Worm (Caenorhabditis elegans) whole organism, L4 larva: ENCODE measurements around the gene C23G10.7.

Experiments
- D1046.2 ChIP-seq: fragments of 200-800 bp; sonication (Bioruptor generic); IDR thresholded peaks from 2 replicates; pipeline ENCODE4 v1.3.6; 2022; ENCODE audit warnings: missing genetic modification characterization, missing compliant biosample characterization
- F26F4.8 ChIP-seq: fragments of 200-800 bp; sonication (Bioruptor generic); conservative IDR thresholded peaks from 2 replicates; pipeline ENCODE4 v1.3.6; 2022; ENCODE audit warnings: missing genetic modification characterization, missing compliant biosample characterization
- F37D6.2 ChIP-seq: sonication (generic microtip); optimal IDR thresholded peaks from 2 replicates; lab custom pipeline; 2016; ENCODE audit warnings: mild to moderate bottlenecking, missing genetic modification characterization, missing compliant biosample characterization
- F49E8.2 ChIP-seq: sonication (generic microtip); optimal IDR thresholded peaks from 2 replicates; lab custom pipeline; 2016; ENCODE audit warnings: missing compliant biosample characterization, mild to moderate bottlenecking, missing genetic modification characterization, borderline replicate concordance
- Y48G9A.11 ChIP-seq: fragments of 200-800 bp; sonication (Bioruptor generic); IDR thresholded peaks from 2 replicates; pipeline ENCODE4 v1.3.6; 2022; ENCODE audit warnings: missing genetic modification reagents, missing genetic modification characterization, missing compliant biosample characterization
- ZK337.2 ChIP-seq: fragments of 200-800 bp; sonication (Bioruptor generic); IDR thresholded peaks from 2 replicates; pipeline ENCODE4 v1.3.6; 2022; ENCODE audit warnings: missing genetic modification reagents, missing genetic modification characterization, missing compliant biosample characterization
- ZK546.5 ChIP-seq, 2 experiments: sonication (generic microtip); optimal IDR thresholded peaks; 2 replicates each; lab custom pipeline; 2017; ENCODE audit warnings: missing biosample characterization in 2 of 2, missing genetic modification characterization in 2 of 2
- aha-1 ChIP-seq: fragments of 150-350 bp; peaks from one replicate; lab custom pipeline; 2014; ENCODE audit warnings: missing biosample characterization, missing genetic modification characterization
- ama-1 ChIP-seq: fragments of 150-350 bp; optimal IDR thresholded peaks from 2 replicates; lab custom pipeline; 2014; ENCODE audit warnings: inconsistent platforms, mixed read lengths
- ceh-82 ChIP-seq: sonication (generic microtip); optimal IDR thresholded peaks from 2 replicates; lab custom pipeline; 2017; ENCODE audit warnings: missing biosample characterization, missing genetic modification characterization
- ces-1 ChIP-seq: fragments of 150-350 bp; sonication (generic microtip); optimal IDR thresholded peaks from 4 replicates; lab custom pipeline; 2014; ENCODE audit warnings: missing biosample characterization, missing genetic modification reagents, missing genetic modification characterization
- daf-12 ChIP-seq: fragments of 150-350 bp; optimal IDR thresholded peaks from 2 replicates; lab custom pipeline; 2014; ENCODE audit warnings: missing biosample characterization, missing genetic modification reagents, missing genetic modification characterization
- daf-16 ChIP-seq, 3 experiments: sonication (generic microtip); optimal IDR thresholded peaks; 2 replicates each; lab custom pipeline; 2016 to 2017; ENCODE audit warnings: missing genetic modification characterization in 3 of 3, missing genetic modification reagents in 3 of 3, mild to moderate bottlenecking in 2 of 3, missing compliant biosample characterization in 2 of 3, missing biosample characterization in 1 of 3, moderate library complexity in 1 of 3
- daf-19 ChIP-seq: fragments of 200-800 bp; sonication (Bioruptor generic); conservative IDR thresholded peaks from 2 replicates; pipeline ENCODE4 v1.3.6; 2022; ENCODE audit warnings: missing genetic modification characterization, missing compliant biosample characterization
- egl-27 ChIP-seq: sonication (generic microtip); optimal IDR thresholded peaks from 3 replicates; lab custom pipeline; 2017; ENCODE audit warnings: missing biosample characterization, missing genetic modification reagents, missing genetic modification characterization
- egl-43 ChIP-seq: fragments of 200-800 bp; sonication (Bioruptor generic); IDR thresholded peaks from 2 replicates; pipeline ENCODE4 v1.3.6; 2022; ENCODE audit warnings: missing genetic modification reagents, missing genetic modification characterization, missing compliant biosample characterization
- hif-1 ChIP-seq, 2 experiments: sonication (generic microtip); optimal IDR thresholded peaks; 2 replicates each; lab custom pipeline; 2016 to 2017; ENCODE audit warnings: missing compliant biosample characterization in 2 of 2, missing genetic modification characterization in 2 of 2, missing genetic modification reagents in 2 of 2, missing genotype in 2 of 2, mild to moderate bottlenecking in 1 of 2
- lin-13 ChIP-seq: fragments of 150-350 bp; optimal IDR thresholded peaks from 2 replicates; lab custom pipeline; 2014; ENCODE audit warnings: missing biosample characterization, missing genetic modification reagents, missing genetic modification characterization
- lin-38 ChIP-seq: fragments of 200-800 bp; sonication (Bioruptor generic); IDR thresholded peaks from 2 replicates; pipeline ENCODE4 v1.3.6; 2022; ENCODE audit warnings: missing genetic modification reagents, missing genetic modification characterization, missing compliant biosample characterization
- lin-39 ChIP-seq: fragments of 150-350 bp; optimal IDR thresholded peaks from 2 replicates; lab custom pipeline; 2014; ENCODE audit warnings: missing biosample characterization, missing genetic modification reagents, missing genetic modification characterization
- madf-9 ChIP-seq: fragments of 200-800 bp; sonication (Bioruptor generic); conservative IDR thresholded peaks from 2 replicates; pipeline ENCODE4 v1.3.6; 2022; ENCODE audit warnings: missing genetic modification reagents, missing genetic modification characterization, missing compliant biosample characterization
- mep-1 ChIP-seq: fragments of 150-350 bp; sonication (generic microtip); optimal IDR thresholded peaks from 3 replicates; lab custom pipeline; 2014; ENCODE audit warnings: missing biosample characterization, missing genetic modification characterization
- mxl-3 ChIP-seq: fragments of 200-800 bp; sonication (Bioruptor generic); optimal IDR thresholded peaks from 2 replicates; lab custom pipeline; 2018; ENCODE audit warnings: mild to moderate bottlenecking, missing genetic modification characterization, missing compliant biosample characterization
- nhr-102 ChIP-seq: sonication (generic microtip); optimal IDR thresholded peaks from 2 replicates; lab custom pipeline; 2016; ENCODE audit warnings: mild to moderate bottlenecking, missing genetic modification characterization, moderate library complexity, missing compliant biosample characterization
- nhr-25 ChIP-seq: sonication (generic microtip); optimal IDR thresholded peaks from 2 replicates; lab custom pipeline; 2017; ENCODE audit warnings: missing genetic modification characterization, mild to moderate bottlenecking, missing compliant biosample characterization, antibody characterized with exemption, moderate library complexity, borderline replicate concordance; ENCODE audit not compliant: insufficient read depth
- nhr-42 ChIP-seq: fragments of 200-800 bp; sonication (Bioruptor generic); IDR thresholded peaks from 2 replicates; pipeline ENCODE4 v1.3.6; 2022; ENCODE audit warnings: missing genetic modification characterization, missing compliant biosample characterization
- nhr-6 ChIP-seq: fragments of 150-350 bp; optimal IDR thresholded peaks from 2 replicates; lab custom pipeline; 2014; ENCODE audit warnings: missing biosample characterization, missing genetic modification characterization
- nhr-77 ChIP-seq: fragments of 150-350 bp; optimal IDR thresholded peaks from 2 replicates; lab custom pipeline; 2014; ENCODE audit warnings: missing biosample characterization, missing genetic modification characterization
- rbr-2 ChIP-seq: sonication (generic microtip); optimal IDR thresholded peaks from 2 replicates; lab custom pipeline; 2016; ENCODE audit warnings: missing genotype, missing genetic modification characterization, missing compliant biosample characterization
- sdz-12 ChIP-seq: fragments of 200-800 bp; sonication (Bioruptor generic); optimal IDR thresholded peaks from 2 replicates; lab custom pipeline; 2018; ENCODE audit warnings: mild to moderate bottlenecking, missing genetic modification characterization, missing compliant biosample characterization
- snpc-1.2 ChIP-seq: fragments of 200-800 bp; sonication (Bioruptor generic); IDR thresholded peaks from 2 replicates; pipeline ENCODE4 v1.3.6; 2022; ENCODE audit warnings: missing genetic modification reagents, missing genetic modification characterization, missing compliant biosample characterization
- tag-97 ChIP-seq: fragments of 200-800 bp; sonication (Bioruptor generic); IDR thresholded peaks from 2 replicates; pipeline ENCODE4 v1.3.6; 2022; ENCODE audit warnings: missing genetic modification characterization, missing compliant biosample characterization
- tra-1 ChIP-seq: fragments of 200-800 bp; sonication (Bioruptor generic); IDR thresholded peaks from 2 replicates; pipeline ENCODE4 v1.3.6; 2022; ENCODE audit warnings: missing genetic modification reagents, missing genetic modification characterization, missing compliant biosample characterization
- unc-62 ChIP-seq, 3 experiments: fragments of 150-350 bp in 1 of 3; sonication (generic microtip); optimal IDR thresholded peaks in 2 of 3; peaks in 1 of 3; 1 replicate in 1 of 3; 2 replicates in 2 of 3; lab custom pipeline; 2014 to 2017; ENCODE audit warnings: missing biosample characterization in 3 of 3, missing genetic modification characterization in 3 of 3, missing genetic modification reagents in 3 of 3, missing genotype in 1 of 3
- zfp-3 ChIP-seq: fragments of 200-800 bp; sonication (Bioruptor generic); conservative IDR thresholded peaks from 2 replicates; pipeline ENCODE4 v1.3.6; 2022; ENCODE audit warnings: missing genetic modification reagents, missing genetic modification characterization, missing compliant biosample characterization
- zip-11 ChIP-seq: fragments of 200-800 bp; sonication (Bioruptor generic); IDR thresholded peaks from 2 replicates; pipeline ENCODE4 v1.3.6; 2022; ENCODE audit warnings: missing genetic modification characterization, missing compliant biosample characterization

Gene C23G10.7

ce11 chrIII:6206161-6206853 is 8.1 kb upstream of the C23G10.7 start, which contains the start of the genes sna-3 and rps-3 (continued):
- TF ChIP-seq nhr-102 (tag; lab: Kevin White, UChicago) (peak; percentile 20), nhr-42 (GFP tag; lab: Robert Waterston, UW) (no peak), mxl-3 (GFP tag; lab: Kevin White, UChicago) (no peak), ceh-82 (no peak), hif-1 (tag; optimal IDR thresholded peaks at IDR 0.05; lab: Kevin White, UChicago) (peak in 1 of 2 experiments; percentile 2)

ce11 chrIII:6202440-6202839 is 4.2 kb upstream of the C23G10.7 start:
- TF ChIP-seq sdz-12 (GFP tag; lab: Kevin White, UChicago) (no peak), snpc-1.2 (no peak), lin-39 (tag; lab: Kevin White, UChicago) (no peak), F26F4.8 (no peak), tag-97 (GFP tag; lab: Robert Waterston, UW) (no peak), unc-62 (GFP tag; optimal IDR thresholded peaks at IDR 0.05 in 1 of 2; lab: Kevin White, UChicago) (peak in 1 of 2 experiments; percentile 65), unc-62 (tag; optimal IDR thresholded peaks at IDR 0.05; lab: Kevin White, UChicago) (no peak), F37D6.2 (tag; lab: Kevin White, UChicago) (no peak), rbr-2 (no peak), ama-1 (lab: Kevin White, UChicago) (peak; percentile 52), nhr-42 (GFP tag; lab: Robert Waterston, UW) (no peak), ZK546.5 (tag; optimal IDR thresholded peaks at IDR 0.05; lab: Kevin White, UChicago) (no peak), daf-12 (tag; lab: Kevin White, UChicago) (no peak), madf-9 (no peak), daf-16 (GFP tag; optimal IDR thresholded peaks at IDR 0.05; lab: Kevin White, UChicago) (peak in 1 of 2 experiments; percentile 7), daf-16 (tag; optimal IDR thresholded peaks at IDR 0.05; lab: Kevin White, UChicago) (peak; percentile 0), egl-27 (tag; lab: Kevin White, UChicago) (no peak), lin-38 (peak; percentile 57), nhr-102 (tag; lab: Kevin White, UChicago) (no peak), daf-19 (GFP tag; lab: Robert Waterston, UW) (no peak), F49E8.2 (tag; lab: Kevin White, UChicago) (peak; percentile 24)

ce11 chrIII:6201325-6201724 is 3.1 kb upstream of the C23G10.7 start:
- TF ChIP-seq unc-62 (GFP tag; optimal IDR thresholded peaks at IDR 0.05 in 1 of 2; lab: Kevin White, UChicago) (peak in 1 of 2 experiments; percentile 97), unc-62 (tag; optimal IDR thresholded peaks at IDR 0.05; lab: Kevin White, UChicago) (no peak), D1046.2 (GFP tag; lab: Robert Waterston, UW) (no peak), tra-1 (GFP tag; lab: Robert Waterston, UW) (no peak)

ce11 chrIII:6195718-6196117 is 2.5 kb downstream of the C23G10.7 start:
- TF ChIP-seq lin-38 = peak; percentile 51
- 0 out of 2 replicates have a peak, but pooled peaks have one; percentile 29 for TF ChIP-seq Y48G9A.11 (GFP tag; lab: Robert Waterston, UW)
- no peak for TF ChIP-seq lin-13
- TF ChIP-seq F49E8.2 (tag; lab: Kevin White, UChicago) = peak; percentile 70
- TF ChIP-seq zfp-3 (GFP tag; lab: Robert Waterston, UW) = no peak

ce11 chrIII:6194480-6194879 is 3.7 kb downstream of the C23G10.7 start, which contains the start of gene ugt-66:
TSS of gene ugt-66 (minus strand) at chrIII:6194580.
- TF ChIP-seq madf-9 (no peak), zfp-3 (GFP tag; lab: Robert Waterston, UW) (no peak), ZK337.2 (no peak), zip-11 (GFP tag; lab: Robert Waterston, UW) (no peak), hif-1 (tag; optimal IDR thresholded peaks at IDR 0.05; lab: Kevin White, UChicago) (no peak), ces-1 (no peak), egl-43 (GFP tag; lab: Robert Waterston, UW) (no peak), nhr-6 (no peak), nhr-25 (no peak), nhr-77 (tag; lab: Kevin White, UChicago) (no peak), mep-1 (tag; lab: Kevin White, UChicago) (no peak), aha-1 (tag; lab: Kevin White, UChicago) (no peak)
